Fruit fly (Drosophila melanogaster): ENCODE results near the gene spoon.

spoon gene

DNA sequence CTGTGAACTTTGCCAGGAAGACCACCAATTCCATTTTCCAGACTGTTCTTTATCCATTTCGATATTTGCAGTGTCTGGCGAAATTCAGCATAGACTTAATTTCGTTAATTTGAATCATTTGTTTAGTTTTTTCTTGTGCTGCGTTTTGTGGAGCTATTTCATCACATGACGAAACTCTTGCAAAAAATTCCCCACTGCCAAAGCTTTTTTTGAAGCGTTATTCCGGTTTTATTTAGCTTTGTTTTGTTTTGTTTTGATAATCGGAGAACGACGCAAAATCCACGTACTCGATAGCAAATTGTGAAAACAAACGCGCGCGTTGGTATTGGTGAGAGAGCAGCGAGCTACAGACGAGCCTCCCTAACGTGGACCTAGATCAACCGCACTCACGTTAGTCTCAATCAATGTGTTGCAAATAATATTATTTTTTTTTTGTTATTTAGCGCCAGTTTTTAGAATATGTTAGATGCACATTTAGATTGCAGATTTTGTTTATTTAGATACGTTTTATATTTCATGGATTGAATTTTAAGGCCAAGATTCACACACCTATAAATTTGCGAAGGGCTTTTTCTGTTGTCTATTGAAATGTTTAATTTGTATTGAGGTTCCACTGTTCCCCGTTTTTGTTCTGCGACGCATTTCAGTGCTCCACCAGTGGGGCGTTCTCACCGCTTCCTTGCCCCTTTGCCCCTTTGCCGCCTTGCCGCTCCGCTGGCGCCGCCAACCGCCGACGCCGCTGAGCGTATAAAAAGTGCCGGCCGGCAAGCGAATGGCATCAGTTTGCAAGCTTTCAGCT, 9.3 kb upstream of the spoon start (continued):
- peak; percentile 61; the same call in 1 of the 2 replicates for TF ChIP-seq MBD-R2 (GFP tag; IDR thresholded peaks at IDR 0.05)
- no peak for TF ChIP-seq pita (GFP tag; optimal IDR thresholded peaks at IDR 0.05)
- TF ChIP-seq CG10959 (GFP tag; IDR thresholded peaks at IDR 0.05), result no peak
- TF ChIP-seq B-H2 (GFP tag; optimal IDR thresholded peaks at IDR 0.05), result peak; percentile 82
- no peak for TF ChIP-seq aop (GFP tag; IDR thresholded peaks at IDR 0.05)
- peak; percentile 51 for TF ChIP-seq Jarid2 (GFP tag; optimal IDR thresholded peaks at IDR 0.05)
- peak; percentile 69 for TF ChIP-seq shn (GFP tag; optimal IDR thresholded peaks at IDR 0.05)
- peak; percentile 56 for TF ChIP-seq ewg (GFP tag; optimal IDR thresholded peaks at IDR 0.05)
- peak; percentile 61 for TF ChIP-seq CG2712 (tag; optimal IDR thresholded peaks at IDR 0.05)
- peak; percentile 76 for TF ChIP-seq CG12155 (GFP tag; optimal IDR thresholded peaks at IDR 0.05)
- TF ChIP-seq Eip74EF (GFP tag; optimal IDR thresholded peaks at IDR 0.05), result peak in 1 of 2 experiments; percentile 62
- TF ChIP-seq NC2α (GFP tag; optimal IDR thresholded peaks at IDR 0.05), result no peak
- TF ChIP-seq CG2116 (GFP tag; optimal IDR thresholded peaks at IDR 0.05), result peak; percentile 28
- TF ChIP-seq ro (GFP tag; IDR thresholded peaks at IDR 0.05), result no peak
- no peak for TF ChIP-seq CG30020 (tag; optimal IDR thresholded peaks at IDR 0.05)
- TF ChIP-seq dati (GFP tag; IDR thresholded peaks at IDR 0.05), result no peak
- no peak for TF ChIP-seq Sry-β (GFP tag; optimal IDR thresholded peaks at IDR 0.05)
- peak; percentile 77 for TF ChIP-seq Sox100B (GFP tag; optimal IDR thresholded peaks at IDR 0.05)
- TF ChIP-seq CG14667 (GFP tag; IDR thresholded peaks at IDR 0.05), result peak; percentile 75
- peak; percentile 52 to 84 for TF ChIP-seq Hr51 (GFP tag; optimal IDR thresholded peaks at IDR 0.05)
- peak; percentile 52 for TF ChIP-seq Nf-YB (GFP tag; optimal IDR thresholded peaks at IDR 0.05)
- TF ChIP-seq gt (GFP tag; IDR thresholded peaks at IDR 0.05), result no peak
- TF ChIP-seq phol (tag; optimal IDR thresholded peaks at IDR 0.05), result peak; percentile 71
- no peak for TF ChIP-seq p53 (GFP tag; optimal IDR thresholded peaks at IDR 0.05)
- peak; percentile 66; the same call in 1 of the 3 replicates for TF ChIP-seq CG3726 (GFP tag; IDR thresholded peaks at IDR 0.05)
- peak; percentile 75 for TF ChIP-seq CG14050 (GFP tag; IDR thresholded peaks at IDR 0.05)
- TF ChIP-seq CG11247 (GFP tag; IDR thresholded peaks at IDR 0.05), result peak; percentile 43; the same call in 1 of the 2 replicates
- peak; percentile 29 for TF ChIP-seq NC2β (GFP tag; optimal IDR thresholded peaks at IDR 0.05)
- TF ChIP-seq CG1832 (GFP tag; optimal IDR thresholded peaks at IDR 0.05), result no peak
- peak; percentile 44; the same call in 1 of the 2 replicates for TF ChIP-seq Gsc (GFP tag; IDR thresholded peaks at IDR 0.05)
- TF ChIP-seq CG6683 (GFP tag; optimal IDR thresholded peaks at IDR 0.05), result peak; percentile 62
- no peak for TF ChIP-seq knrl (GFP tag; IDR thresholded peaks at IDR 0.05; ENCODE audit: partially characterized antibody)
- TF ChIP-seq CG13775 (GFP tag; optimal IDR thresholded peaks at IDR 0.05), result peak; percentile 76
- no peak for TF ChIP-seq Dref (GFP tag; IDR thresholded peaks at IDR 0.05)
- no peak for TF ChIP-seq CG15479 (GFP tag; optimal IDR thresholded peaks at IDR 0.05)
- peak; percentile 41 for TF ChIP-seq CG12744 (GFP tag; optimal IDR thresholded peaks at IDR 0.05)
- peak; percentile 74; the same call in 1 of the 2 replicates for TF ChIP-seq klu (GFP tag; IDR thresholded peaks at IDR 0.05)
- TF ChIP-seq tgo (GFP tag; IDR thresholded peaks at IDR 0.05), result peak; percentile 87
- peak; percentile 51 for TF ChIP-seq CG17829 (tag; optimal IDR thresholded peaks at IDR 0.05)
- TF ChIP-seq CG4707 (GFP tag; optimal IDR thresholded peaks at IDR 0.05), result no peak
- TF ChIP-seq CG6175 (GFP tag; IDR thresholded peaks at IDR 0.05), result peak; percentile 83; the same call in 2 of the 3 replicates
- TF ChIP-seq Adf1 (GFP tag; IDR thresholded peaks at IDR 0.05), result peak; percentile 86
- TF ChIP-seq bbx (GFP tag; IDR thresholded peaks at IDR 0.05; ENCODE audit: partially characterized antibody), result no peak
- TF ChIP-seq Sox102F (GFP tag; optimal IDR thresholded peaks at IDR 0.05), result peak; percentile 69
- TF ChIP-seq CG11695 (GFP tag; IDR thresholded peaks at IDR 0.05), result peak; percentile 88
- TF ChIP-seq lbe (GFP tag; optimal IDR thresholded peaks at IDR 0.05), result peak; percentile 83
- peak; percentile 49 for TF ChIP-seq repo (GFP tag; optimal IDR thresholded peaks at IDR 0.05)
- TF ChIP-seq CG7372 (GFP tag; IDR thresholded peaks at IDR 0.05), result peak; percentile 87
